Fruit fly (Drosophila melanogaster) whole organism, embryonic: ENCODE measurements around the gene CG13055.

Experiments used
- Atf-2 ChIP-seq: fragments of 200-800 bp; sonication (Bioruptor generic); optimal IDR thresholded peaks from 2 replicates; lab custom pipeline; 2016; ENCODE audit warnings: missing biosample characterization, missing genetic modification characterization
- CG10431 ChIP-seq: fragments of 200-800 bp; sonication (Bioruptor generic); optimal IDR thresholded peaks from 3 replicates; lab custom pipeline; 2018; ENCODE audit warnings: missing biosample characterization, mild to moderate bottlenecking, missing genetic modification characterization
- CG14667 ChIP-seq: fragments of 200-800 bp; sonication (Bioruptor generic); IDR thresholded peaks from 2 replicates; pipeline ENCODE4 v1.3.6; 2022; ENCODE audit warnings: missing biosample characterization, missing genetic modification characterization
- CG15269 ChIP-seq: fragments of 200-800 bp; sonication (Bioruptor generic); optimal IDR thresholded peaks from 2 replicates; lab custom pipeline; 2018; ENCODE audit warnings: missing biosample characterization, mild to moderate bottlenecking, missing genetic modification characterization, moderate library complexity
- CG16815 ChIP-seq: fragments of 200-800 bp; sonication (Bioruptor generic); optimal IDR thresholded peaks from 3 replicates; lab custom pipeline; 2017; ENCODE audit warnings: missing biosample characterization, mild to moderate bottlenecking, missing genetic modification characterization
- CG18262 ChIP-seq: fragments of 200-800 bp; optimal IDR thresholded peaks from 3 replicates; lab custom pipeline; 2019; ENCODE audit warnings: missing biosample characterization, mild to moderate bottlenecking, missing genetic modification characterization, moderate library complexity
- CG18476 ChIP-seq: fragments of 200-800 bp; sonication (Bioruptor generic); optimal IDR thresholded peaks from 2 replicates; lab custom pipeline; 2016; ENCODE audit warnings: missing biosample characterization, mild to moderate bottlenecking, missing genetic modification characterization
- CG18599 ChIP-seq: fragments of 200-800 bp; sonication (Bioruptor generic); optimal IDR thresholded peaks from 3 replicates; lab custom pipeline; 2017; ENCODE audit warnings: missing biosample characterization, missing genetic modification characterization, mild to moderate bottlenecking, moderate library complexity, missing genetic modification reagents
- CG3281 ChIP-seq: fragments of 200-800 bp; sonication (Bioruptor generic); optimal IDR thresholded peaks from 3 replicates; lab custom pipeline; 2017; ENCODE audit warnings: missing biosample characterization, mild to moderate bottlenecking, missing genetic modification characterization
- CG34376 ChIP-seq: fragments of 200-800 bp; sonication (Bioruptor generic); optimal IDR thresholded peaks from 2 replicates; lab custom pipeline; 2018; ENCODE audit warnings: missing biosample characterization, mild to moderate bottlenecking, missing genetic modification characterization
- CG3838 ChIP-seq: fragments of 200-800 bp; sonication (Bioruptor generic); optimal IDR thresholded peaks from 3 replicates; lab custom pipeline; 2016; ENCODE audit warnings: missing biosample characterization, missing genetic modification characterization
- CG6683 ChIP-seq: fragments of 200-800 bp; sonication (Bioruptor generic); optimal IDR thresholded peaks from 2 replicates; lab custom pipeline; 2017; ENCODE audit warnings: missing biosample characterization, mild to moderate bottlenecking, missing genetic modification characterization, missing genetic modification reagents
- CG6791 ChIP-seq: fragments of 200-800 bp; sonication (Bioruptor generic); IDR thresholded peaks from 3 replicates; pipeline ENCODE4 v1.3.6; 2022; ENCODE audit warnings: missing biosample characterization, missing genetic modification characterization; ENCODE audit not compliant: partially characterized antibody
- CG6854 ChIP-seq: fragments of 200-800 bp; sonication (Bioruptor generic); optimal IDR thresholded peaks from 3 replicates; lab custom pipeline; 2017; ENCODE audit warnings: missing biosample characterization, mild to moderate bottlenecking, missing genetic modification characterization
- CG7357 ChIP-seq: fragments of 200-800 bp; sonication (Bioruptor generic); IDR thresholded peaks from 3 replicates; pipeline ENCODE4 v1.3.6; 2022; ENCODE audit warnings: missing biosample characterization, missing genetic modification characterization
- CoRest ChIP-seq: fragments of 200-800 bp; sonication (Bioruptor generic); optimal IDR thresholded peaks from 3 replicates; lab custom pipeline; 2018; ENCODE audit warnings: missing biosample characterization, mild to moderate bottlenecking, missing genetic modification characterization, moderate library complexity
- D19B ChIP-seq: fragments of 200-800 bp; sonication (Bioruptor generic); optimal IDR thresholded peaks from 2 replicates; lab custom pipeline; 2017; ENCODE audit warnings: missing biosample characterization, mild to moderate bottlenecking, missing genetic modification characterization
- Deaf1 ChIP-seq: fragments of 200-800 bp; optimal IDR thresholded peaks from 3 replicates; lab custom pipeline; 2019; ENCODE audit warnings: missing biosample characterization, mild to moderate bottlenecking, missing genetic modification characterization, moderate library complexity
- Dp ChIP-seq: fragments of 200-800 bp; sonication (Bioruptor generic); optimal IDR thresholded peaks from 2 replicates; lab custom pipeline; 2018; ENCODE audit warnings: missing biosample characterization, mild to moderate bottlenecking, missing genetic modification characterization, moderate library complexity
- E2f2 ChIP-seq: fragments of 200-800 bp; sonication (Bioruptor generic); IDR thresholded peaks from 2 replicates; pipeline ENCODE4 v1.3.6; 2022; ENCODE audit warnings: missing biosample characterization, missing genetic modification characterization
- Ets97D ChIP-seq: fragments of 200-800 bp; sonication (Bioruptor generic); optimal IDR thresholded peaks from 3 replicates; lab custom pipeline; 2016; ENCODE audit warnings: missing biosample characterization, missing genetic modification characterization
- Hmr ChIP-seq: fragments of 200-800 bp; sonication (Bioruptor generic); optimal IDR thresholded peaks from 3 replicates; lab custom pipeline; 2017; ENCODE audit warnings: mild to moderate bottlenecking, missing biosample characterization, missing genetic modification reagents, missing genetic modification characterization
- Hsf ChIP-seq: fragments of 200-800 bp; sonication (Bioruptor generic); optimal IDR thresholded peaks from 3 replicates; lab custom pipeline; 2016; ENCODE audit warnings: missing biosample characterization, missing genetic modification characterization
- MBD-R2 ChIP-seq: fragments of 200-800 bp; sonication (Bioruptor generic); IDR thresholded peaks from 2 replicates; pipeline ENCODE4 v1.3.6; 2022; ENCODE audit warnings: missing biosample characterization, missing genetic modification characterization
- MESR4 ChIP-seq: fragments of 200-800 bp; sonication (Bioruptor generic); optimal IDR thresholded peaks from 2 replicates; lab custom pipeline; 2018; ENCODE audit warnings: missing biosample characterization, mild to moderate bottlenecking, missing genetic modification characterization, moderate library complexity
- Med ChIP-seq: fragments of 200-800 bp; sonication (Bioruptor generic); peaks from one replicate; lab custom pipeline; 2016; ENCODE audit warnings: missing biosample characterization, missing genetic modification characterization, mild to moderate bottlenecking, inconsistent platforms, moderate library complexity
- Meics ChIP-seq: fragments of 200-800 bp; sonication (Bioruptor generic); optimal IDR thresholded peaks from 2 replicates; lab custom pipeline; 2017; ENCODE audit warnings: missing biosample characterization, mild to moderate bottlenecking, missing genetic modification characterization
- NFAT ChIP-seq: fragments of 200-800 bp; sonication (Bioruptor generic); IDR thresholded peaks from 2 replicates; pipeline ENCODE4 v1.3.6; 2022; ENCODE audit warnings: missing biosample characterization, missing genetic modification characterization
- Sox100B ChIP-seq: fragments of 200-800 bp; sonication (Bioruptor generic); optimal IDR thresholded peaks from 3 replicates; lab custom pipeline; 2018; ENCODE audit warnings: missing biosample characterization, mild to moderate bottlenecking, missing genetic modification characterization
- TFAM ChIP-seq: fragments of 200-800 bp; sonication (Bioruptor generic); optimal IDR thresholded peaks from 2 replicates; lab custom pipeline; 2017; ENCODE audit warnings: missing biosample characterization, missing genetic modification characterization, inconsistent platforms
- Taf1 ChIP-seq: fragments of 200-800 bp; sonication (Bioruptor generic); IDR thresholded peaks from 2 replicates; pipeline ENCODE4 v1.3.6; 2022; ENCODE audit warnings: missing biosample characterization, missing genetic modification characterization
- az2 ChIP-seq: fragments of 200-800 bp; sonication (Bioruptor generic); optimal IDR thresholded peaks from 3 replicates; lab custom pipeline; 2016; ENCODE audit warnings: missing biosample characterization, missing genetic modification characterization
- caup ChIP-seq: fragments of 200-800 bp; sonication (Bioruptor generic); optimal IDR thresholded peaks from 3 replicates; lab custom pipeline; 2017; ENCODE audit warnings: missing biosample characterization, mild to moderate bottlenecking, missing genetic modification characterization, moderate library complexity; ENCODE audit not compliant: severe bottlenecking
- crol ChIP-seq: fragments of 200-800 bp; sonication (Bioruptor generic); IDR thresholded peaks from 2 replicates; pipeline ENCODE4 v1.3.6; 2022; ENCODE audit warnings: missing biosample characterization, missing genetic modification characterization
- cwo ChIP-seq: fragments of 200-800 bp; sonication (Bioruptor generic); optimal IDR thresholded peaks from 3 replicates; lab custom pipeline; 2017; ENCODE audit warnings: missing biosample characterization, missing genetic modification characterization, mild to moderate bottlenecking, moderate library complexity, missing genetic modification reagents
- dimm ChIP-seq: fragments of 200-800 bp; sonication (Bioruptor generic); IDR thresholded peaks from 2 replicates; pipeline ENCODE4 v1.3.6; 2022; ENCODE audit warnings: missing biosample characterization, missing genetic modification characterization
- dysf ChIP-seq: fragments of 200-800 bp; sonication (Bioruptor generic); IDR thresholded peaks from 3 replicates; pipeline ENCODE4 v1.3.6; 2022; ENCODE audit warnings: missing biosample characterization, missing genetic modification characterization
- gfzf ChIP-seq: fragments of 200-800 bp; sonication (Bioruptor generic); optimal IDR thresholded peaks from 2 replicates; lab custom pipeline; 2016; ENCODE audit warnings: missing biosample characterization, mild to moderate bottlenecking, missing genetic modification characterization, moderate library complexity
- gro ChIP-seq: fragments of 200-800 bp; sonication (Bioruptor generic); optimal IDR thresholded peaks from 2 replicates; lab custom pipeline; 2016; ENCODE audit warnings: missing biosample characterization, missing genetic modification characterization
- h ChIP-seq: fragments of >200 bp; optimal IDR thresholded peaks from 2 replicates; lab custom pipeline; 2017
- her ChIP-seq: fragments of 200-800 bp; sonication (Bioruptor generic); optimal IDR thresholded peaks from 2 replicates; lab custom pipeline; 2016; ENCODE audit warnings: missing biosample characterization, missing genetic modification characterization
- hkb ChIP-seq, 2 experiments: fragments of 200-800 bp in 1 of 2; fragments of >200 bp in 1 of 2; sonication (Bioruptor generic) in 1 of 2; IDR thresholded peaks in 1 of 2; optimal IDR thresholded peaks in 1 of 2; 2 replicates each; pipeline versions ENCODE4 v1.3.6 to Lab custom; 2017 to 2022; ENCODE audit warnings: missing biosample characterization in 1 of 2, missing genetic modification characterization in 1 of 2
- kay ChIP-seq: fragments of 200-800 bp; sonication (Bioruptor generic); optimal IDR thresholded peaks from 2 replicates; lab custom pipeline; 2016; ENCODE audit warnings: missing biosample characterization, missing genetic modification characterization
- phol ChIP-seq: fragments of 200-800 bp; sonication (Bioruptor generic); optimal IDR thresholded peaks from 3 replicates; lab custom pipeline; 2018; ENCODE audit warnings: missing biosample characterization, mild to moderate bottlenecking, missing genetic modification characterization, moderate library complexity
- rib ChIP-seq: fragments of 200-800 bp; sonication (Bioruptor generic); IDR thresholded peaks from 2 replicates; pipeline ENCODE4 v1.3.6; 2022; ENCODE audit warnings: missing biosample characterization, missing genetic modification characterization
- ssp ChIP-seq: fragments of 200-800 bp; sonication (Bioruptor generic); IDR thresholded peaks from 2 replicates; pipeline ENCODE4 v1.3.6; 2022; ENCODE audit warnings: missing biosample characterization, missing genetic modification characterization
- tio ChIP-seq: fragments of 200-800 bp; sonication (Bioruptor generic); optimal IDR thresholded peaks from 2 replicates; lab custom pipeline; 2017; ENCODE audit warnings: missing biosample characterization, missing genetic modification characterization, inconsistent platforms
- trh ChIP-seq: fragments of 200-800 bp; sonication (Bioruptor generic); optimal IDR thresholded peaks from 2 replicates; lab custom pipeline; 2016; ENCODE audit warnings: missing biosample characterization, missing genetic modification characterization
- vnd ChIP-seq: fragments of 200-800 bp; sonication (Bioruptor generic); IDR thresholded peaks from 3 replicates; pipeline ENCODE4 v1.3.6; 2022; ENCODE audit warnings: missing biosample characterization, missing genetic modification characterization; ENCODE audit not compliant: partially characterized antibody
- wek ChIP-seq: fragments of 200-800 bp; sonication (Bioruptor generic); optimal IDR thresholded peaks from 3 replicates; lab custom pipeline; 2018; ENCODE audit warnings: missing biosample characterization, mild to moderate bottlenecking, missing genetic modification characterization, moderate library complexity
- zf30C ChIP-seq: fragments of 200-800 bp; sonication (Bioruptor generic); optimal IDR thresholded peaks from 3 replicates; lab custom pipeline; 2018; ENCODE audit warnings: missing biosample characterization, mild to moderate bottlenecking, missing genetic modification characterization

CG13055 gene

DNA sequence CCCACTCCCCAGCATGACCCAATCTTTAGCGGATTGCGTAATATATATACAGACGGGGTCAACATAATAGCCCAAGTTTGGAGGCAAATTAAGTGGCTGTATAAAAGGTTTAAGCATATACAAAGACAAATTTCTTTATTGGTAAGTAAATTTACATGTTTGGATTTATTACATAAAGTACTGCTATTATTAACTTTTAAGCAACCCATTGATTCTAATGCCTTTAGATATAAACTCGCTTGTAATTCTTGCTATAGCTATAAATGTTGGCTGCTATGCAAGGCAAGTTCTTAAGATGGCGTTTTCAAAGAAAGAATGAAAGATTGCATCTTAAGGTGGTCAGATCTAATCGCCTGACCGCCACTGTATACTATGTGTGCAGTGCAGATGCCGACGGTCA, 49.6 kb downstream of the CG13055 start (continued):
- TF ChIP-seq phol (tag; lab: Kevin White, UChicago), result peak; percentile 51
- TF ChIP-seq CG18262, result peak; percentile 33
- TF ChIP-seq CG18476 (GFP tag; lab: Kevin White, UChicago), result no peak
- peak; percentile 33 for TF ChIP-seq Atf-2 (GFP tag; lab: Kevin White, UChicago)
- peak; percentile 40 for TF ChIP-seq D19B (GFP tag; lab: Kevin White, UChicago)
- peak; percentile 46 for TF ChIP-seq Hsf
- peak; percentile 9 for TF ChIP-seq Deaf1 (tag; lab: Kevin White, UChicago)
- no peak for TF ChIP-seq zf30C (GFP tag; lab: Kevin White, UChicago)
- no peak for TF ChIP-seq Ets97D
- TF ChIP-seq CG6791 (GFP tag; lab: Robert Waterston, UW), result no peak
- no peak for TF ChIP-seq rib (GFP tag; lab: Robert Waterston, UW)
- TF ChIP-seq CG3281 (GFP tag; lab: Kevin White, UChicago), result peak; percentile 59
- peak; percentile 63 for TF ChIP-seq Meics (GFP tag; lab: Kevin White, UChicago)
- TF ChIP-seq trh, result no peak
- no peak for TF ChIP-seq CG34376
- no peak for TF ChIP-seq TFAM (GFP tag; lab: Kevin White, UChicago)
- TF ChIP-seq Sox100B (GFP tag; lab: Kevin White, UChicago), result peak; percentile 57
- TF ChIP-seq CG7357 (GFP tag; lab: Robert Waterston, UW), result 0 out of 3 replicates have a peak, but pooled peaks have one; percentile 10
- peak; percentile 3 for TF ChIP-seq gro (GFP tag; lab: Kevin White, UChicago)
- no peak for TF ChIP-seq Dp (GFP tag; lab: Kevin White, UChicago)
- TF ChIP-seq her (GFP tag; lab: Kevin White, UChicago), result no peak
- TF ChIP-seq gfzf (GFP tag; lab: Kevin White, UChicago), result no peak
- TF ChIP-seq Taf1 (GFP tag; lab: Robert Waterston, UW), result peak; percentile 7; the same call in 1 of the 2 replicates
- no peak for TF ChIP-seq h (lab: Kevin White, UChicago)
- no peak for TF ChIP-seq CG14667 (GFP tag; lab: Robert Waterston, UW)
- peak; percentile 23 for TF ChIP-seq CG16815
- TF ChIP-seq CG6854 (GFP tag; lab: Kevin White, UChicago), result peak; percentile 34
- peak; percentile 40 for TF ChIP-seq tio
- TF ChIP-seq dysf, result peak; percentile 53; the same call in 2 of the 3 replicates
- TF ChIP-seq vnd, result no peak
- peak; percentile 40 for TF ChIP-seq caup (GFP tag; lab: Kevin White, UChicago)
- peak; percentile 36 for TF ChIP-seq cwo
- no peak for TF ChIP-seq MESR4 (GFP tag; lab: Kevin White, UChicago)
- TF ChIP-seq MBD-R2 (GFP tag; lab: Robert Waterston, UW), result 0 out of 2 replicates have a peak, but pooled peaks have one; percentile 14
- TF ChIP-seq CG6683, result no peak
- no peak for TF ChIP-seq wek (GFP tag; lab: Kevin White, UChicago)
- TF ChIP-seq CG10431 (GFP tag; lab: Kevin White, UChicago), result no peak
- no peak for TF ChIP-seq crol (GFP tag; lab: Robert Waterston, UW)
- TF ChIP-seq hkb (optimal IDR thresholded peaks at IDR 0.05; lab: Kevin White, UChicago), result no peak
- TF ChIP-seq hkb (GFP tag; IDR thresholded peaks at IDR 0.05; lab: Robert Waterston, UW), result no peak
- peak; percentile 10 for TF ChIP-seq az2 (GFP tag; lab: Kevin White, UChicago)
- no peak for TF ChIP-seq NFAT (GFP tag; lab: Robert Waterston, UW)
- TF ChIP-seq kay, result no peak
- TF ChIP-seq Hmr (GFP tag; lab: Kevin White, UChicago), result peak; percentile 52
- TF ChIP-seq CG15269 (tag; lab: Kevin White, UChicago), result peak; percentile 45
- TF ChIP-seq E2f2, result no peak
- TF ChIP-seq CG3838 (GFP tag; lab: Kevin White, UChicago), result no peak
- TF ChIP-seq CG18599 (GFP tag; lab: Kevin White, UChicago), result peak; percentile 63
- no peak for TF ChIP-seq ssp
- peak; percentile 62 for TF ChIP-seq Med (GFP tag; lab: Kevin White, UChicago)
- no peak for TF ChIP-seq dimm (GFP tag; lab: Robert Waterston, UW)
- peak; percentile 51 for TF ChIP-seq CoRest
